Worm (Caenorhabditis elegans) whole organism, early embryonic: Measurements from ENCODE around the gene srx-125.

Experiments
- B0310.2 ChIP-seq: sonication (generic microtip); optimal IDR thresholded peaks from 2 replicates; lab custom pipeline; 2016; ENCODE audit warnings: mild to moderate bottlenecking, missing genetic modification characterization, missing compliant biosample characterization
- F13C5.2 ChIP-seq: sonication (generic microtip); optimal IDR thresholded peaks from 2 replicates; lab custom pipeline; 2017; ENCODE audit warnings: mild to moderate bottlenecking, missing genetic modification characterization, inconsistent platforms, missing compliant biosample characterization
- aly-1 ChIP-seq: sonication (generic microtip); optimal IDR thresholded peaks from 2 replicates; lab custom pipeline; 2016; ENCODE audit warnings: missing genetic modification characterization, missing compliant biosample characterization
- ama-1 ChIP-seq: fragments of 150-350 bp; optimal IDR thresholded peaks from 2 replicates; lab custom pipeline; 2014
- ceh-13 ChIP-seq: fragments of 200-800 bp; sonication (Bioruptor generic); optimal IDR thresholded peaks from 2 replicates; lab custom pipeline; 2018; ENCODE audit warnings: mild to moderate bottlenecking, missing genetic modification characterization, missing compliant biosample characterization
- ceh-36 ChIP-seq: sonication (generic microtip); optimal IDR thresholded peaks from 2 replicates; lab custom pipeline; 2016; ENCODE audit warnings: missing genetic modification characterization, inconsistent platforms, missing compliant biosample characterization
- ets-7 ChIP-seq: sonication (generic microtip); optimal IDR thresholded peaks from 2 replicates; lab custom pipeline; 2016; ENCODE audit warnings: missing genotype, missing genetic modification characterization, missing compliant biosample characterization
- flt-1 ChIP-seq: fragments of 200-800 bp; sonication (Bioruptor generic); IDR thresholded peaks from 2 replicates; pipeline ENCODE4 v1.3.6; 2022; ENCODE audit warnings: missing genetic modification characterization, missing compliant biosample characterization
- hmbx-1 ChIP-seq: sonication (generic microtip); optimal IDR thresholded peaks from 2 replicates; lab custom pipeline; 2016; ENCODE audit warnings: mild to moderate bottlenecking, missing genetic modification characterization, missing compliant biosample characterization
- hmg-4 ChIP-seq: fragments of 200-800 bp; sonication (Bioruptor generic); optimal IDR thresholded peaks from 2 replicates; lab custom pipeline; 2018; ENCODE audit warnings: mild to moderate bottlenecking, missing genetic modification characterization, missing compliant biosample characterization
- hnd-1 ChIP-seq: sonication (generic microtip); optimal IDR thresholded peaks from 2 replicates; lab custom pipeline; 2016; ENCODE audit warnings: missing genetic modification characterization, missing compliant biosample characterization
- pes-1 ChIP-seq: fragments of 200-800 bp; sonication (Bioruptor generic); IDR thresholded peaks from 2 replicates; pipeline ENCODE4 v1.3.6; 2022; ENCODE audit warnings: missing genetic modification reagents, missing genetic modification characterization, missing compliant biosample characterization
- scrt-1 ChIP-seq: fragments of 200-800 bp; sonication (Bioruptor generic); IDR thresholded peaks from 2 replicates; pipeline ENCODE4 v1.3.6; 2022; ENCODE audit warnings: missing genetic modification characterization, missing compliant biosample characterization
- sea-1 ChIP-seq: fragments of 200-800 bp; sonication (Bioruptor generic); conservative IDR thresholded peaks from 2 replicates; pipeline ENCODE4 v1.3.6; 2022; ENCODE audit warnings: missing genetic modification characterization, missing compliant biosample characterization
- tbx-11 ChIP-seq: fragments of 200-800 bp; sonication (Bioruptor generic); IDR thresholded peaks from 2 replicates; pipeline ENCODE4 v1.3.6; 2022; ENCODE audit warnings: missing genetic modification characterization, missing compliant biosample characterization
- tbx-37 ChIP-seq: fragments of 200-800 bp; sonication (Bioruptor generic); conservative IDR thresholded peaks from 2 replicates; pipeline ENCODE4 v1.3.6; 2022; ENCODE audit warnings: missing genetic modification reagents, missing genetic modification characterization, missing compliant biosample characterization
- tra-4 ChIP-seq: sonication (generic microtip); optimal IDR thresholded peaks from 2 replicates; lab custom pipeline; 2017; ENCODE audit warnings: missing genetic modification characterization, missing compliant biosample characterization

srx-125 gene

DNA sequence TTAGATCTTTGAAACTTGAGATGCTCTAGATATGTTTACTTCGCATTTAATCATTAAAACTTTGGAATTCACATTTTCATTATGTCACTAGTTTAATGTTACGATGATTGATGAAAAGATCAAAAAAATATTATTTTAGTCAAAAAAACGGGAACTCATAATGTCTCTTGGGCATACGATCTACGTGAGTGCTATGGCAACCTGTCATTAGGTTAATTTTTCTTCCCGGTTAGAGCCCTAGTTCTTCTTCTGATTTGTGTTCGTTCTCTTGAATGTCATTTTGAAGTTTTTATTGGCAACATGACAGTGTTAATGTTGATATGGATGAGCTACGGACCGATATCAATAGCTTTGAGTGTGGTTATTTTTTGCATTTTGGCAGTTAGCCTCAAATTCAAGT lies 3.7 kb upstream of the srx-125 start, which contains the start of gene srg-46:
srg-46 (plus strand) TSS at position 301 of the 400 bp plus-strand sequence.
- TF ChIP-seq tbx-37 (no peak), ceh-13 (GFP tag; lab: Kevin White, UChicago) (no peak), hmg-4 (GFP tag; lab: Kevin White, UChicago) (no peak), tbx-11 (no peak), hnd-1 (tag; lab: Kevin White, UChicago) (no peak), flt-1 (GFP tag; lab: Robert Waterston, UW) (no peak), hmbx-1 (tag; lab: Kevin White, UChicago) (no peak), scrt-1 (GFP tag; lab: Robert Waterston, UW) (no peak), sea-1 (GFP tag; lab: Robert Waterston, UW) (no peak), F13C5.2 (tag; lab: Kevin White, UChicago) (no peak), ets-7 (tag; lab: Kevin White, UChicago) (no peak), ama-1 (lab: Kevin White, UChicago) (no peak), aly-1 (no peak), tra-4 (tag; lab: Kevin White, UChicago) (no peak), B0310.2 (tag; lab: Kevin White, UChicago) (no peak)

- TF ChIP-seq tra-4 (tag; lab: Kevin White, UChicago): no peak
- TF ChIP-seq B0310.2 (tag; lab: Kevin White, UChicago): no peak
- no peak for TF ChIP-seq sea-1 (GFP tag; lab: Robert Waterston, UW)
- no peak for TF ChIP-seq ets-7 (tag; lab: Kevin White, UChicago)
- no peak for TF ChIP-seq F13C5.2 (tag; lab: Kevin White, UChicago)
- TF ChIP-seq flt-1 (GFP tag; lab: Robert Waterston, UW): no peak
These were observed 2.9 kb upstream of the srx-125 start for ce11 chrV:13364227-13364626.

DNA sequence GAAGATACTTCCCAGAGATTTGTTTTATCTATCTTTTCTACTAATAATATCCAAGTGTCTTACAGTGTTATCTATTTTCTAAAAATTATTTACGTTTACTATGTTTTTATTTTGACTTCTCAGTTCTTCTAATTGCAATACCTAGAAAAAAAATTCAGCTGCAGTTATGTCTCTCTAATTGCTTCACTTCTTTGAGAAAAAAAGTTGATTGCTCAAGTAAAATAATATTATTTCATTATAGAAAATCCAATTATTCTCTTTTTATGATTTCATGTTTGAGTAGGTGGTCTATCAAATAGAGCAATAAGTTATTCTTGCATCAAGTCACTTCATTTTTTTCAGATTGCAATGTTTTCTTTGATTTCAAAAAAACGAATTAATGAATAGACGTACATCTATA lies 636 bp upstream of the srx-125 start:
- TF ChIP-seq pes-1 (GFP tag; lab: Robert Waterston, UW) (no peak), tra-4 (tag; lab: Kevin White, UChicago) (no peak), ama-1 (lab: Kevin White, UChicago) (no peak), tbx-11 (no peak), ceh-36 (tag; lab: Kevin White, UChicago) (no peak), hmg-4 (GFP tag; lab: Kevin White, UChicago) (no peak), flt-1 (GFP tag; lab: Robert Waterston, UW) (no peak), hmbx-1 (tag; lab: Kevin White, UChicago) (no peak), tbx-37 (no peak), hnd-1 (tag; lab: Kevin White, UChicago) (no peak), sea-1 (GFP tag; lab: Robert Waterston, UW) (no peak), aly-1 (no peak), F13C5.2 (tag; lab: Kevin White, UChicago) (no peak), ceh-13 (GFP tag; lab: Kevin White, UChicago) (no peak)

- TF ChIP-seq flt-1 (GFP tag; lab: Robert Waterston, UW) (no peak), tbx-37 (no peak), ceh-13 (GFP tag; lab: Kevin White, UChicago) (no peak), ceh-36 (tag; lab: Kevin White, UChicago) (no peak), hmg-4 (GFP tag; lab: Kevin White, UChicago) (no peak), hnd-1 (tag; lab: Kevin White, UChicago) (no peak), aly-1 (no peak), sea-1 (GFP tag; lab: Robert Waterston, UW) (no peak)
These were observed 2.5 kb downstream of the srx-125 start for ce11 chrV:13369663-13370062.

ce11 chrV:13370265-13370664 lies 3.1 kb downstream of the srx-125 start:
- TF ChIP-seq sea-1 (GFP tag; lab: Robert Waterston, UW) (no peak), hmg-4 (GFP tag; lab: Kevin White, UChicago) (no peak), tbx-37 (no peak), tra-4 (tag; lab: Kevin White, UChicago) (no peak), ceh-36 (tag; lab: Kevin White, UChicago) (no peak), ets-7 (tag; lab: Kevin White, UChicago) (no peak), aly-1 (no peak), ama-1 (lab: Kevin White, UChicago) (no peak), pes-1 (GFP tag; lab: Robert Waterston, UW) (no peak), hnd-1 (tag; lab: Kevin White, UChicago) (no peak), scrt-1 (GFP tag; lab: Robert Waterston, UW) (no peak)

DNA sequence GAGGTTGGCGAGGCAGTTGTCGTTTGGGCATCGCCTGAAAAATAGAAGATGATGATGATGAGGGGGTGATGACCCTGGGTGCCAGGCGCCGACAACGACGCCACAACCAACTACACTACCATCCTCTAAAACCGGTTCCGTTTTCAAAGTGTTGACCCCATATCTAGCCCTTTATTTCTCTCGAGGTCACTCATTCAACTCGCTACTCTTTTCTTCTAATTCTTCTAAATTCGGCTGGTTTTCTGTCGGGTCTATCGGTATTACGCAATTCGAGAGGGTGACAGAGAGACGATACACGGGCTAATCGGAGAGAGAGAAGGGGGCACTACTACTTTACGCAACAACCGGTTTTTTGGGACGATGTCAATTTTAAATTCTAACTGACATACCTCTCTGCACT lies 4.2 kb downstream of the srx-125 start:
- TF ChIP-seq tbx-37 (no peak), hnd-1 (tag; lab: Kevin White, UChicago) (no peak), aly-1 (no peak)

DNA sequence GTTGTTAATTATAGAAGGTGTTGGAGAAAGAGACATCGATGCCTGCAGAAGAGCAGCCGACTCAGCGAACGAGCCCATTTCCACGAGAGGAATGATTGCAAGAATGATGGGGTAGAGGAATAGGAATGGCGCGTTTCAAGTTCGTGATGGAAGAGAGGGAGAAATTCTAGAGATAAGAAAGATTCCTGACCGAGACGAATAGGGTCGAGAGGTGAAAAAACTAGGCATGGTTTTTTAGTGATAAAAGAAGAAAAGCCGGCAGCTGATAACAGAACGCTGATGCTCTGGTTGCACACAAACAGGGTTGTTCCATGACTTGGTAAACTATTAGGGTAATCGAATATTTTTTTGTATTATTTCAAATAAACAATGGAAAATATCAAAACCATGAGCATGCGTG lies 5.7 kb downstream of the srx-125 start:
- no peak for TF ChIP-seq ceh-13 (GFP tag; lab: Kevin White, UChicago)
- no peak for TF ChIP-seq hmbx-1 (tag; lab: Kevin White, UChicago)
- no peak for TF ChIP-seq tbx-11
- no peak for TF ChIP-seq pes-1 (GFP tag; lab: Robert Waterston, UW)
- no peak for TF ChIP-seq sea-1 (GFP tag; lab: Robert Waterston, UW)
- no peak for TF ChIP-seq ceh-36 (tag; lab: Kevin White, UChicago)

DNA sequence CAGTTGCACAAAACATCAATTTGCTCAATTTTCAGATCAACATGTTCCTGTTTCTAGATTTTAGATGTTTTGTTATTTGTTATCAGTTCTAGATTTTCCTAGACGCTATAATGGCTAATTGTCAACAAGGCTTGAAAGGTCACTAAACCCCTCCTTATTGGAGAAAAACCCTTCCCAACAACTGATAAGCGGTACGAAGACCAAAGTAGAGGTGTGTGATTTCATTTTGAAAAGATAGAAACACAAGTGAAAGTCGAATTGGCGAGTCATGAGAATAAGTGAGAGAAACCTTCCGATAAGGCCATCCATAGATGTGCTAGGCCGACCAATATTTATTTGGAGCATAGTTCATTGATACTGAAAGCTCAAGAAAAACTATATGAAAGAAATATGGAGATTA lies 6.5 kb downstream of the srx-125 start:
- TF ChIP-seq ama-1 (lab: Kevin White, UChicago): no peak
- no peak for TF ChIP-seq tbx-37
- no peak for TF ChIP-seq aly-1
- no peak for TF ChIP-seq flt-1 (GFP tag; lab: Robert Waterston, UW)
- no peak for TF ChIP-seq pes-1 (GFP tag; lab: Robert Waterston, UW)
- TF ChIP-seq F13C5.2 (tag; lab: Kevin White, UChicago): no peak
